Worm (Caenorhabditis elegans): ENCODE results near the gene Y67D2.5.

Gene Y67D2.5

ce11 chrIII:1519906-1520305, 20.1 kb downstream of the Y67D2.5 start:
- no peak for TF ChIP-seq egrh-3 (GFP tag; IDR thresholded peaks at IDR 0.05)
- TF ChIP-seq lsl-1 (GFP tag; optimal IDR thresholded peaks at IDR 0.05): peak; percentile 50

DNA sequence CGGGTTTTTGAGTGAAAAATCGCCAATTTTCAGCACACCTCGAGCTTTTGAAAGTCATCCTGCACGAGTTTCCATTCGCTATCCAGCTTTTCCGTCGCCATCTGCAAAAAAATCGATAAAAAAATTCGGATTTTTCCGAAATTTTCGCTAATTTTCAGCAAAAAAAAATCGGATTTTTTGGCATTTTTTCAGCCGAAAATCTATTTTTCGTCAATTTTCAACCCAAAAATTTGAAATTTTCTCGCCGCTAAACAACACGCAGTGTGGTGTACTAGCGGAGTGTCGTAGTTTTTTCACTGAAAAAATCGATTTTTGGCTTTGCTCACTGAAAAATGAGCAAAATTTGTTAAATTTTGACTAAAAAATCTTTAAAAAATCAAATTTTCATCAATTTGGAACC, 22.2 kb downstream of the Y67D2.5 start, which contains the start of gene tmem-120:
Gene tmem-120 (minus strand): TSS at position 101 of the 400 bp plus-strand sequence.
- TF ChIP-seq B0261.1 (tag; optimal IDR thresholded peaks at IDR 0.05): no peak
- no peak for TF ChIP-seq lin-54 (GFP tag; optimal IDR thresholded peaks at IDR 0.05)
- TF ChIP-seq rpc-1 (optimal IDR thresholded peaks at IDR 0.05): no peak
- TF ChIP-seq rpc-1 (tag; optimal IDR thresholded peaks at IDR 0.05): no peak
- TF ChIP-seq lin-35 (GFP tag; optimal IDR thresholded peaks at IDR 0.05): no peak
- no peak for TF ChIP-seq K11D2.4 (GFP tag; IDR thresholded peaks at IDR 0.05)
- TF ChIP-seq tbp1 (GFP tag; optimal IDR thresholded peaks at IDR 0.05): no peak
- TF ChIP-seq ztf-26 (tag; optimal IDR thresholded peaks at IDR 0.05): no peak
- no peak for TF ChIP-seq lsl-1 (GFP tag; optimal IDR thresholded peaks at IDR 0.05)
- TF ChIP-seq bed-2 (GFP tag; IDR thresholded peaks at IDR 0.05): no peak
- no peak for TF ChIP-seq him-1 (tag; optimal IDR thresholded peaks at IDR 0.05)
- TF ChIP-seq let-607 (tag; optimal IDR thresholded peaks at IDR 0.05): no peak
- no peak for TF ChIP-seq lsy-27 (tag; optimal IDR thresholded peaks at IDR 0.05; ENCODE audit: borderline replicate concordance, insufficient read depth)
- TF ChIP-seq hmg-1.2 (GFP tag; IDR thresholded peaks at IDR 0.05): no peak
- no peak for TF ChIP-seq ceh-27 (GFP tag; optimal IDR thresholded peaks at IDR 0.05)
- no peak for TF ChIP-seq T26A5.8 (tag; optimal IDR thresholded peaks at IDR 0.05)
- no peak for TF ChIP-seq rcor-1 (GFP tag; IDR thresholded peaks at IDR 0.05)
- TF ChIP-seq ceh-79 (tag; optimal IDR thresholded peaks at IDR 0.05): no peak
- no peak for TF ChIP-seq let-526 (GFP tag; IDR thresholded peaks at IDR 0.05)

- no peak for TF ChIP-seq ceh-79 (tag; optimal IDR thresholded peaks at IDR 0.05)
- no peak for TF ChIP-seq egl-18 (GFP tag; IDR thresholded peaks at IDR 0.05)
- TF ChIP-seq attf-5 (GFP tag; optimal IDR thresholded peaks at IDR 0.05): peak; percentile 28
- TF ChIP-seq Y79H2A.3 (GFP tag; conservative IDR thresholded peaks at IDR 0.05): peak; percentile 57; the same call in 1 of the 2 replicates
- TF ChIP-seq akir-1 (GFP tag; optimal IDR thresholded peaks at IDR 0.05): no peak
- no peak for TF ChIP-seq unc-62 (GFP tag; optimal IDR thresholded peaks at IDR 0.05)
- TF ChIP-seq D2030.7 (GFP tag; IDR thresholded peaks at IDR 0.05): no peak
- 0 out of 2 replicates have a peak, but pooled peaks have one; percentile 10 for TF ChIP-seq F33H1.4 (GFP tag; IDR thresholded peaks at IDR 0.05)
- TF ChIP-seq ceh-27 (GFP tag; optimal IDR thresholded peaks at IDR 0.05): no peak
- peak; percentile 60 for TF ChIP-seq him-1 (tag; optimal IDR thresholded peaks at IDR 0.05)
- no peak for TF ChIP-seq madf-10 (tag; optimal IDR thresholded peaks at IDR 0.05)
- TF ChIP-seq lir-1 (GFP tag; conservative IDR thresholded peaks at IDR 0.05): no peak
- no peak for TF ChIP-seq lin-26 (GFP tag; IDR thresholded peaks at IDR 0.05)
- no peak for TF ChIP-seq Y95B8A.8 (GFP tag; IDR thresholded peaks at IDR 0.05)
- TF ChIP-seq bed-2 (GFP tag; IDR thresholded peaks at IDR 0.05): no peak
- no peak for TF ChIP-seq lag-1 (GFP tag; IDR thresholded peaks at IDR 0.05)
- peak; percentile 9 for TF ChIP-seq die-1 (tag; optimal IDR thresholded peaks at IDR 0.05)
- TF ChIP-seq nhr-90 (tag; optimal IDR thresholded peaks at IDR 0.05): no peak
- no peak for TF ChIP-seq T07F8.4 (tag; optimal IDR thresholded peaks at IDR 0.05)
- no peak for TF ChIP-seq unc-130 (GFP tag; optimal IDR thresholded peaks at IDR 0.05)
- TF ChIP-seq ceh-58 (GFP tag; IDR thresholded peaks at IDR 0.05): no peak
- TF ChIP-seq ztf-28 (GFP tag; IDR thresholded peaks at IDR 0.05): peak; percentile 65; the same call in 1 of the 2 replicates
- TF ChIP-seq sea-2 (GFP tag; IDR thresholded peaks at IDR 0.05): no peak
- TF ChIP-seq C17E4.6 (GFP tag; IDR thresholded peaks at IDR 0.05): peak; percentile 44; the same call in 1 of the 2 replicates
- TF ChIP-seq somi-1 (GFP tag; optimal IDR thresholded peaks at IDR 0.05): no peak
- TF ChIP-seq ztf-22 (GFP tag; optimal IDR thresholded peaks at IDR 0.05): no peak
- TF ChIP-seq F10E7.11 (tag; optimal IDR thresholded peaks at IDR 0.05): no peak
- peak; percentile 40 for TF ChIP-seq madf-6 (GFP tag; IDR thresholded peaks at IDR 0.05)
- no peak for TF ChIP-seq dpff-1 (tag; optimal IDR thresholded peaks at IDR 0.05)
- no peak for TF ChIP-seq bed-1 (GFP tag; IDR thresholded peaks at IDR 0.05)
Observed at ce11 chrIII:1508764-1509281, 31.2 kb downstream of the Y67D2.5 start.

Measured in whole organism, young adult.